Fruit fly (Drosophila melanogaster) whole organism: Measurements from ENCODE around the gene CycD.

Experiments used
- CG8478 ChIP-seq: fragments of >200 bp; optimal IDR thresholded peaks from 2 replicates; lab custom pipeline; 2018; ENCODE audit warnings: inconsistent platforms
- Dll ChIP-seq: fragments of >200 bp; optimal IDR thresholded peaks from 2 replicates; lab custom pipeline; 2017
- EcR ChIP-seq, 2 experiments: fragments of >200 bp; optimal IDR thresholded peaks; 2 replicates each; lab custom pipeline; 2017; ENCODE audit warnings: missing biosample characterization in 2 of 2, missing genetic modification characterization in 2 of 2, missing genetic modification reagents in 2 of 2
- pan ChIP-seq: fragments of >200 bp; optimal IDR thresholded peaks from 2 replicates; lab custom pipeline; 2017
- psq ChIP-seq: fragments of >200 bp; optimal IDR thresholded peaks from 2 replicates; lab custom pipeline; 2017
- usp ChIP-seq: fragments of >200 bp; optimal IDR thresholded peaks from 2 replicates; lab custom pipeline; 2017; ENCODE audit warnings: missing biosample characterization, missing genetic modification characterization, mixed read lengths

CycD gene

DNA sequence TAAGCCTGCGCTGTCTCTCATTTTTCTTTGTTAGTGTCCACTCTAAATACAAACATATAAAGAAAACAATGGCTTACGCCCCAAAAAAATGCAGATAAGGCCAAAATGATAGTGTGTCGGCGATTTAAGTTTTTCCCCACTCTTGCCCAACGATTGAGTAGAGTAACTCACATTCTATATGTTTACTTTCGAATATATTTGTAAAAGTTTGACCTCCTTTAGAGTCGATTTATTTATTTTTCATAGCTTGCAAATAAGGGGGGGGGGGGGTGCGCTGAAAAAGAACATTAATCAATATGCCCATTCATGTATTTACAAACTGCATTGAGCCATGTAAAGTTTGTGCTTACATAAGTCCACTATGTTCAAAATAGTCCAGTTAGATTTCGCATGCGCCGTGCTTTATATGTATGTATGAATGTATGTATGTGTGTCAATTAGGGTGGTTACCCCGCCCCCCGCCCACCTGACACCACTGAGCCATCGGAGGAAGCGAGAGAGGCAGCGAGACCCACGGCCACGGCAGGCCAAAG, 15.7 kb downstream of the CycD start:
- TF ChIP-seq Dll (lab: Kevin White, UChicago) (no peak), CG8478 (no peak), usp (no peak), pan (no peak), psq (lab: Kevin White, UChicago) (no peak), EcR (GFP tag; optimal IDR thresholded peaks at IDR 0.05; lab: Kevin White, UChicago) (no peak)

DNA sequence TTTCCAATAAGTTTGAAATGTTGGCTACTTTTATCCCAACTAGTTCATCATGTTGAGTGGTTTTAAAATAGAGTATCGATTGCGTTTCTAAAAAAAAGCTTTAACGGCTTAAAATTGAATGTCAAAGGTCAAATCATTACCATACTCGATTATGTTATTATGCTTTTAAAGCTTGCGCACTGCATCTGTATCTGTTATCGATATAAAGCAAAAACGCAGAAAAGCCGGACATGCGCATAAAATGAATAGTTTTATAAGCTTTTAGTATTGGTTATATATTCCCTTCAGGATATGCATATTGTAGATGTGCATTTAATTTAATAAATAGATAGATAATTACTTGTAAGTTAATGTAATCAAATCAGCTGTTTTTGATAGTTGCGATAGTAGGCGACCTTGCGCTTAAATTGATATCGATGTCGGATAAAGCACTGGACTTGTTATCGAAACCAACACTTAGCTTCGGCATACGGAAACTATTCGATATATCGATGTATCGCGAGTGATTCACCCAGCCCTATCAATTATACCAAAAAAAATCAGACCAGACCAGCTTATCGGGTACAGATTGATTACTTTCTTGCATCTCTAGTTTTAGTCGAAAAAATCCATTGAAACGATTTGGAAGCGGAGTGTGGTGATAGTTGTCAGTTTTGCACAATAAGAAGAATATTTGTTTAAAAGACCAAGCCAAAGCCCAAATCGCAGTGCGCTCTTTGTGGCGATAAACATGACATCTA, 17.7 kb downstream of the CycD start, which contains the start of gene shi:
Gene shi (plus strand): TSS at position 511 of the 740 bp plus-strand sequence.
- TF ChIP-seq pan (no peak), EcR (GFP tag; optimal IDR thresholded peaks at IDR 0.05; lab: Kevin White, UChicago) (no peak), CG8478 (no peak), Dll (lab: Kevin White, UChicago) (no peak), psq (lab: Kevin White, UChicago) (no peak), usp (no peak)

DNA sequence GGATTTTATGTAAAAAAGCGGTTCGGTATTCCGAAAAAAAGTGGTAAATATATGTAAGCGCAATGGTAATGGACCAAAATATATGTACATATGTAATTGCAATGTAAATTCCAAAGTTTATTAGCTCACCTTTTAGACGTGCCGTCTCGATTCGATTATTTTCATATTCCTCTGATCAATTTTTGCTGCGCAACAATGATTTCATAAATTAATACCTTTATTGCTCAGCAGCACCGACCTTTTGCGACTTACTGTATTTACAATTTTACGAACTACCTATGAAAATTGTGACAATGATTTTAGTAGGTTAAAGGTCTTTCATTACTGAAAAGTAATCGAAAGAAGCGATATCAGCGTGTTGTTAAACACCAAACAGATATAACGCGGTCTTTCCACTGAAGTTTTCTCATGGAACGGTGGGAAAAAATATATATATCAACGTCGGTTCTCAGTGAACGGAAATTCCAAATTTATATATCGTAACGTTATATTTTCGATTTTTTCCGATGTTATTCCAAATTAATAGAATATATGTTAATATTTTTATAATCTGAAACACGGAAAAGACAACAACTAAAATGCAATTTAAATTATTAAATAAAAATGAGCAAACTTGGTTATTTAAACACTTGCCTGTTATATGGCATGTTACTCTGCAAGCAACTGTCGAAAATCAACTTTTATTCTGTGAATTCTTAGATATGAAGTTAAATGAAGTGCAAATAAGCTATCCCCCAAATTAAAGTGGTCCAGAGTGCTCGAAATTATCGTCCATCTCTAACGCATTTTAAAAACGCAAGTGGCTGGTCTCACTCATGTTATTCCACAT, 19.5 kb downstream of the CycD start, which contains the start of the genes MSBP and CG15916:
Gene MSBP (minus strand): TSS at position 330 of the 829 bp plus-strand sequence.
Gene CG15916 (plus strand): TSS at position 810 of the 829 bp plus-strand sequence.
- TF ChIP-seq CG8478 (no peak), psq (lab: Kevin White, UChicago) (no peak), usp (no peak), EcR (GFP tag; optimal IDR thresholded peaks at IDR 0.05; lab: Kevin White, UChicago) (no peak), Dll (lab: Kevin White, UChicago) (no peak), pan (no peak)

DNA sequence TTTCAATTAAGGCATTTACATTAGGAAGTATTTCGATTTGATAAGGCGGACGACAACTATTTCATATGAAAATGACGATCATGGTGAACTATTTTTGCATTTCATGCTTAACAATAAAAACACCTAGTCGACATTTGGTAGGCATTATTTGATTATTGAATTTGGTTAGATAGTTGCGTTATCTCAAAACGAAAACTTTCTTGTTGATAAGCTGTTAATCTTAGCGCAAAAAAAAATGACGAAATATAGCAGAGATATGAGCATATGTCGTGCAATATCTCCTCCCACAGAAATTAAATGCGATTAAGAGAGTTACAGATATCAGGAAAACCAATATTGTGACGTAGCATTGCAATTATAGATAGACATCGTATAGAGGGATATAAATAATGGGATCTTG, 20.7 kb downstream of the CycD start:
- no peak for TF ChIP-seq EcR (GFP tag; optimal IDR thresholded peaks at IDR 0.05; lab: Kevin White, UChicago)
- TF ChIP-seq pan, result no peak
- no peak for TF ChIP-seq Dll (lab: Kevin White, UChicago)
- no peak for TF ChIP-seq psq (lab: Kevin White, UChicago)
- no peak for TF ChIP-seq CG8478

DNA sequence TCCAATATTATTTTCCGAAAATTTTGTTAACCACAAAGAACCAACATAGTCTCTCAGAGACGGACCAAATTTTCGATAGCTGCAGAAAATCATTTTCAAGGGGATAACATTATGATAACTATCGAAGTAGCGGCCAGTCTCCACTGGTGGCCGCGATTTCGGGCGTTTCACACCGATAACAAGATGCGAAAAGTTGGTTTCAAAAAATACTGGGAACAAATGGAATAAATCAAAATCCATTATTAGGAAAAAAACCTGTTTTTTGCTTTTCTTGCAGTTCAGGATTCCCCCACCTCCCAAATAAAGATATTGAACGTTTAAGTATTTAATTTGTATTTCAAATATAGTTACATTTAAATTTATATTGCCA, 22.2 kb downstream of the CycD start, which contains the start of gene tay:
Gene tay (minus strand): TSS at position 65 of the 370 bp plus-strand sequence.
- TF ChIP-seq usp, result no peak
- no peak for TF ChIP-seq psq (lab: Kevin White, UChicago)
- no peak for TF ChIP-seq CG8478
- no peak for TF ChIP-seq pan
- TF ChIP-seq EcR (GFP tag; optimal IDR thresholded peaks at IDR 0.05; lab: Kevin White, UChicago), result no peak
- TF ChIP-seq Dll (lab: Kevin White, UChicago), result no peak

DNA sequence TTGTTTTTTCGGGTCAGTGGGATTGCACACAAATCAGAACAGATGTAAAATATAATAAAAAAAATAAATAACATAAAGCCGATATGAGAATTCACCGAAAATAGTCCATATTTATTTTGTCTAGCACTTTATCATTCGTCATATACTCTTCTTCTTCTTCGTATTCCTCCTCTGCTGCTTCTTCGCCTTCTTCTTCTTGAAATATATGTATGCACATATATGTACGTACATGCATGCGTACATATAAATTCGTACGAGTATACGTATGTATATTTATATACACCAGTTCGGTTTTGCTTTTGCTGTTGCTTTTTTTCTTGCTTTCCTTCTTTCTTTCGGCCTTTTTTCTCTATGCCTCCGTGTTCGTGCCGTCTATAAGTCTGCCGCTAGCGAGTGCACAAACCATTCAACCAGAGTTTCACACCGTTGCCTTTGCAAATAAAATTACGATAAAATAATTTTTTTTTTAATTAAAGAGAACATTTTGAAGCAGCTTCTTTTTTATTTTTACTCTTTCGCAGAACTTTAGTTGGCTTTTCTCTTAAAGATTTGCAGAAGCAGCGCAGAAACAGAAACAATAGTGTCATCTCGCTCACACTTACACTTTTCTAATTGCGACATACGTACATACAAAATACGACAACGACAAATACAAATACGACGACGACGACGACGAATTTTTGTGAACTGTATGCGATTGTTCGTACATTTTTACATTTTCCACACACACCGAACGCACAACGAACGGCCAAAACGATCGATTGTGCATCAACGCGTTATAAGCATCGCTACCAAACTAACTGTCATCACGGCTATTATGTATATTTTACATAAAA, 22.8 kb downstream of the CycD start:
- TF ChIP-seq usp (no peak), psq (lab: Kevin White, UChicago) (no peak), EcR (GFP tag; optimal IDR thresholded peaks at IDR 0.05; lab: Kevin White, UChicago) (no peak), Dll (lab: Kevin White, UChicago) (no peak), CG8478 (no peak), pan (no peak)

DNA sequence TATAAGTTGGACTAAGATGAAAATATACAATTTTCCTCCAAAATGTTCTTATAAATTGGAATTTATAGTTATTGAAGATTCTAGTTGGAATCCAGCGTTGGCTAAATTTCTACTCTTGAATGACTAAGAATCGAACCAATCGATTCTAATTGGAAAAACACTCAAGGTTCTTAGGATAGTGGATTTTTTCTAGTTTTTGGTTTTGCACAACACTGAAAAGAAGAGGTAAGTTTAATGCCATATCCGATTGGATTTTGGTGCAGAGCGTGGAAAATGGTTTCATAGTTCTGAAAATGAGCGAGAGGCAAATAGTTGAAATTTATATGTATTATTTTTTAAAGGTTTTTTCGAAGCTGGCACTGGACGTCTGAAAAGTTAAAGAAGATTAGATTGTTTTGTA, 33.9 kb downstream of the CycD start:
- TF ChIP-seq Dll (lab: Kevin White, UChicago) (no peak), CG8478 (no peak), psq (lab: Kevin White, UChicago) (no peak), EcR (GFP tag; optimal IDR thresholded peaks at IDR 0.05; lab: Kevin White, UChicago) (no peak), usp (no peak), pan (no peak)

DNA sequence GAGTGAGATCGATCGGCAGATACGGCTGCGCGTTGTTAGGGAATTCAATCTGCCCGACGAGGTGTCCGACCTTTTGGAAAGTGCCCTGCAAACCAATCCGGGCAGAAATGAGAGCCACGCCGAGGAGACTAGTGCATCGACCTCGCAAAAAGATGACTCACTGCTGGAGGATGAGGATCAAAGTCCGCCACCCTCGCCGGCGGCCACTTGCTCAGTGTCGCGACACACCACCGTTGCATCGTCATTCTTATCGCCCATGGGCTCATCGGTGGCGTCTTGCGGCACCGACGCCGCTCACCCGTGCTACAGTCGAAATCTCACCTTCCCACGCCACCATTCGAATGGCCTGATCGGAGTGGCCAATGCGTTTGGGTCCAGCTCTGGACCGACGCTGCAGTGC, 35.0 kb downstream of the CycD start:
- TF ChIP-seq pan, result no peak
- no peak for TF ChIP-seq EcR (GFP tag; optimal IDR thresholded peaks at IDR 0.05; lab: Kevin White, UChicago)

DNA sequence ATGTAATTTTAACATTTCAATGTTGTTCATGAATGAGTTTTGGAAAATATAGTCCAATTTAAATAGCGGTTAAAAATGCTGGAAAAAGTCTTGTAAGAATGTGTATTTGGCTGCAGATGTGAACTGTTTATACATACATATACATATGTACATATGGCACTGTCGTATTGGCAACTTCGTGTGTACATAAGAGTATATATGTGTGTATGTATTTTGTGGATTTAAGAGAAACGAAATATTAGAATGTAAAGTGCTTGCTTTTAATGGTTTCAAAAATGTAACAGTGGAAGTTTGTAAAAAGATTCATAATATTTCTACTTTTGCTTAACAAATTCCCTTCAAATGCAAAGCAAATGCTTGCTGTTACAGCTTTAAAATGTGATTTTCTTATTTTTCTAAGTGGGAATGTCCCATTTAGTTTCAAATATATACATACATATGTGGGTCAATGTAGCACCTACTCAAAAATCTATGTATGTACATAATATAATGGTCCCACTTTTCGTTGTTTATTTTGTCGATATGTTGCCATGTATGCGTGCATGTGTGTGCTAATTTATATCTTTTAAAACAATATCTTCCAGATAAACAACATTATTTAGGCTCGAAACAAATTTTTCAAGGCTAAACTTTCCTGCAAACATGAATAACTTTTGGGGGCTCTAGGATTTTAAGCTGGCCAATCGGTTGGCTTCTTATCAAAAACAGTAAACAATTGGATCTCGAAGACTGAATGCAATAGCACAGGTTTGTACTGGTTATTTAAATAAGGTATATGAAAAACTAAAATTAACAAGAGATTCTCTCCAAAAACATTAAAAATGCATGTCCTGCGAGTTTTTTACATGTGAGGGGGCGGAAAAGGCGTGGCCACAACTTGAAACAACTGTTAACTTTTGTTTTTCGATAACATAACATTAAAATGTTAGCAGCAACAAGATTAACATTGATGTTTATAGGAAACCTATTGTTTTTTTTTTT, 38.4 kb downstream of the CycD start:
- TF ChIP-seq Dll (lab: Kevin White, UChicago) (no peak), psq (lab: Kevin White, UChicago) (no peak), EcR (GFP tag; optimal IDR thresholded peaks at IDR 0.05; lab: Kevin White, UChicago) (no peak), usp (no peak), pan (no peak), CG8478 (no peak)

DNA sequence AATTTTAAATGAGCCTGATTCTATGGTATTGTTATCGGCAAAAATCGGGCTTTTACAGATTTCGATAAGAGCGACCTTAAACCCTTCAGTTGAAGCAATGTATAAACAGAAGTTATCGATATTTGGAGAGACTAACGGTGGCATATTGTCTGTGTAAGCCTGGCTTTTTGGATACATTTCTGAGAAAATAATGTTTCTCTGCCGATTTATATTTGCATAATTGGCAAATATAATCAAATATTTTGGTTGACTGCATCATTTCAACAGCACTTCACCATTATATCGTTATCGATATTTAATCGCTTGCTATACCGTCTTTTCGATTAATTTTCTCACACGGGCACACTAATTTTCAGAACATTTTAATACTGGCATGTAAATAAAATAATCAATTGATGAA, 39.6 kb downstream of the CycD start, which contains the start of gene CG16952:
Gene CG16952 (plus strand): TSS at position 341 of the 400 bp plus-strand sequence.
- TF ChIP-seq psq (lab: Kevin White, UChicago) (no peak), usp (no peak), CG8478 (no peak), Dll (lab: Kevin White, UChicago) (no peak), pan (no peak), EcR (GFP tag; optimal IDR thresholded peaks at IDR 0.05; lab: Kevin White, UChicago) (no peak)
